Worm (Caenorhabditis elegans): ENCODE measurements around the gene gop-1.

DNA sequence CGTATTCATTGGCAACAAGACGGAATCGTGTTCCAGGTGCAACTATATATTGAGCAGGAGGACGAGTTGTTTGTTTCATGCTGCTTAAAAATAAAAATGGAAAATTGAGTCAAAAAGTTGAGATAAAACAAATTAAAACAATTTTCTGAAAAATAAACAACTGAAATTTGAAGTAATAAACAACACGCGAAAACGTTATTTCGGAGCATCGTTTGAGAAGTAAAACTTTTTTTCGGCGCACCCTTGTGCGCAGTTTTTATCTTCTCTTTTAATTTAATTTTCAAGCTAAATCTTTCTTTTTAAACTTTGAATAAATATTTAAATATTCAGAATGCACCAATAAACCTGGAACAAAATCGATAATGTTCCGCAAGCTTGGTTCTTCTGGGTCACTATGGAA is at the start of gene gop-1, which contains the start of gene sumv-1:
- no peak for TF ChIP-seq T22C8.4 (GFP tag; IDR thresholded peaks at IDR 0.05)
- no peak for TF ChIP-seq flt-1 (GFP tag; IDR thresholded peaks at IDR 0.05)
- no peak for TF ChIP-seq ztf-29 (GFP tag; IDR thresholded peaks at IDR 0.05)
- no peak for TF ChIP-seq ref-1 (GFP tag; conservative IDR thresholded peaks at IDR 0.05)
- no peak for TF ChIP-seq cog-1 (tag; optimal IDR thresholded peaks at IDR 0.05)
- no peak for TF ChIP-seq ztf-23 (GFP tag; IDR thresholded peaks at IDR 0.05)
- no peak for TF ChIP-seq klf-2 (GFP tag; conservative IDR thresholded peaks at IDR 0.05)
